Worm (Caenorhabditis elegans) whole organism, L1 larva: ENCODE results near the gene acs-11.
A peak's percentile ranks its signal among the peaks of the same experiment; 100 is the strongest.

Source experiments
- C04F5.9 ChIP-seq: sonication (generic microtip); optimal IDR thresholded peaks from 2 replicates; lab custom pipeline; 2016; ENCODE audit warnings: missing genetic modification characterization, missing compliant biosample characterization
- C34B4.2 ChIP-seq: sonication (generic microtip); optimal IDR thresholded peaks from 2 replicates; lab custom pipeline; 2017; ENCODE audit warnings: mild to moderate bottlenecking, missing genetic modification characterization, missing compliant biosample characterization
- Y116A8C.19 ChIP-seq: sonication (generic microtip); optimal IDR thresholded peaks from 2 replicates; lab custom pipeline; 2016; ENCODE audit warnings: missing compliant biosample characterization, missing genetic modification characterization, borderline replicate concordance
- aly-2 ChIP-seq: fragments of 150-350 bp; optimal IDR thresholded peaks from 2 replicates; lab custom pipeline; 2014; ENCODE audit warnings: missing biosample characterization, missing genetic modification characterization
- ama-1 ChIP-seq: fragments of 150-350 bp; optimal IDR thresholded peaks from 2 replicates; lab custom pipeline; 2014
- blmp-1 ChIP-seq: fragments of 150-350 bp; optimal IDR thresholded peaks from 2 replicates; lab custom pipeline; 2014; ENCODE audit warnings: missing biosample characterization, missing genetic modification characterization
- ceh-63 ChIP-seq: fragments of 200-800 bp; sonication (Bioruptor generic); optimal IDR thresholded peaks from 2 replicates; lab custom pipeline; 2018; ENCODE audit warnings: mild to moderate bottlenecking, missing genetic modification characterization, missing compliant biosample characterization
- ceh-8 ChIP-seq: fragments of 200-800 bp; sonication (Bioruptor generic); optimal IDR thresholded peaks from 2 replicates; lab custom pipeline; 2018; ENCODE audit warnings: mild to moderate bottlenecking, missing genetic modification characterization, moderate library complexity, missing compliant biosample characterization
- ceh-88 ChIP-seq: fragments of 200-800 bp; sonication (Bioruptor generic); IDR thresholded peaks from 2 replicates; pipeline ENCODE4 v1.3.6; 2022; ENCODE audit warnings: missing genetic modification characterization, missing compliant biosample characterization
- dsc-1 ChIP-seq: sonication (generic microtip); optimal IDR thresholded peaks from 2 replicates; lab custom pipeline; 2016; ENCODE audit warnings: mild to moderate bottlenecking, missing genetic modification characterization, missing compliant biosample characterization
- efl-1 ChIP-seq, 4 experiments: fragments of 150-350 bp; optimal IDR thresholded peaks in 3 of 4; peaks in 1 of 4; 1 replicate in 1 of 4; 2 replicates in 3 of 4; lab custom pipeline; 2014; ENCODE audit warnings: missing biosample characterization in 2 of 4, missing genetic modification characterization in 2 of 4, missing genetic modification reagents in 2 of 4
- efl-3 ChIP-seq: fragments of 200-800 bp; sonication (Bioruptor generic); optimal IDR thresholded peaks from 2 replicates; lab custom pipeline; 2018; ENCODE audit warnings: mild to moderate bottlenecking, missing genetic modification characterization, missing compliant biosample characterization
- elt-2 ChIP-seq: sonication (generic microtip); optimal IDR thresholded peaks from 2 replicates; lab custom pipeline; 2016; ENCODE audit warnings: missing genetic modification characterization, mild to moderate bottlenecking, inconsistent platforms, missing compliant biosample characterization, missing genetic modification reagents
- elt-3 ChIP-seq, 6 experiments: fragments of 150-350 bp in 1 of 6; sonication (generic microtip); optimal IDR thresholded peaks; 2 replicates each; lab custom pipeline; 2017 to 2018; ENCODE audit warnings: missing biosample characterization in 6 of 6, missing genetic modification characterization in 6 of 6, inconsistent platforms in 1 of 6
- fkh-10 ChIP-seq: sonication (generic microtip); optimal IDR thresholded peaks from 2 replicates; lab custom pipeline; 2017; ENCODE audit warnings: missing biosample characterization, missing genetic modification reagents, missing genetic modification characterization
- fkh-4 ChIP-seq: sonication (generic microtip); optimal IDR thresholded peaks from 2 replicates; lab custom pipeline; 2016; ENCODE audit warnings: missing compliant biosample characterization, missing genetic modification characterization, borderline replicate concordance
- fos-1 ChIP-seq: fragments of 150-350 bp; optimal IDR thresholded peaks from 2 replicates; lab custom pipeline; 2014; ENCODE audit warnings: missing biosample characterization, missing genetic modification characterization
- hlh-4 ChIP-seq: sonication (generic microtip); optimal IDR thresholded peaks from 2 replicates; lab custom pipeline; 2016; ENCODE audit warnings: mild to moderate bottlenecking, missing genetic modification characterization, missing compliant biosample characterization
- irx-1 ChIP-seq: sonication (generic microtip); optimal IDR thresholded peaks from 2 replicates; lab custom pipeline; 2016; ENCODE audit warnings: missing genetic modification characterization, missing compliant biosample characterization
- isw-1 ChIP-seq: fragments of 200-800 bp; sonication (Bioruptor generic); IDR thresholded peaks from 2 replicates; pipeline ENCODE4 v1.3.6; 2022; ENCODE audit warnings: missing genetic modification characterization, missing compliant biosample characterization
- lin-14 ChIP-seq: fragments of 200-800 bp; sonication (Bioruptor generic); optimal IDR thresholded peaks from 2 replicates; lab custom pipeline; 2018; ENCODE audit warnings: mild to moderate bottlenecking, missing genetic modification characterization, moderate library complexity, missing compliant biosample characterization
- lin-15B ChIP-seq: fragments of 150-350 bp; sonication (generic microtip); optimal IDR thresholded peaks from 3 replicates; lab custom pipeline; 2014; ENCODE audit warnings: missing biosample characterization, missing genetic modification characterization
- lin-39 ChIP-seq: fragments of 150-350 bp; optimal IDR thresholded peaks from 2 replicates; lab custom pipeline; 2014; ENCODE audit warnings: missing biosample characterization, missing genetic modification reagents, missing genetic modification characterization
- nhr-19 ChIP-seq: fragments of 200-800 bp; sonication (Bioruptor generic); conservative IDR thresholded peaks from 2 replicates; pipeline ENCODE4 v1.3.6; 2022; ENCODE audit warnings: missing genetic modification characterization, missing compliant biosample characterization
- nhr-237 ChIP-seq: fragments of 150-350 bp; optimal IDR thresholded peaks from 2 replicates; lab custom pipeline; 2014; ENCODE audit warnings: missing biosample characterization, missing genetic modification characterization
- nhr-71 ChIP-seq: sonication (generic microtip); optimal IDR thresholded peaks from 2 replicates; lab custom pipeline; 2016; ENCODE audit warnings: mild to moderate bottlenecking, missing genetic modification characterization, moderate library complexity, missing compliant biosample characterization
- nhr-77 ChIP-seq: fragments of 150-350 bp; optimal IDR thresholded peaks from 2 replicates; lab custom pipeline; 2014; ENCODE audit warnings: missing biosample characterization, missing genetic modification characterization
- nhr-90 ChIP-seq: sonication (generic microtip); optimal IDR thresholded peaks from 2 replicates; lab custom pipeline; 2016; ENCODE audit warnings: mild to moderate bottlenecking, missing genetic modification characterization, missing compliant biosample characterization; ENCODE audit not compliant: poor library complexity
- rnt-1 ChIP-seq: sonication (generic microtip); optimal IDR thresholded peaks from 2 replicates; lab custom pipeline; 2016; ENCODE audit warnings: mild to moderate bottlenecking, missing genetic modification characterization, moderate library complexity, missing compliant biosample characterization
- sox-4 ChIP-seq: sonication (generic microtip); optimal IDR thresholded peaks from 2 replicates; lab custom pipeline; 2016; ENCODE audit warnings: missing genetic modification characterization, missing compliant biosample characterization
- sptf-1 ChIP-seq: fragments of 150-350 bp; optimal IDR thresholded peaks from 2 replicates; lab custom pipeline; 2014; ENCODE audit warnings: missing biosample characterization, missing genetic modification characterization
- sup-37 ChIP-seq: fragments of 200-800 bp; sonication (Bioruptor generic); optimal IDR thresholded peaks from 2 replicates; lab custom pipeline; 2018; ENCODE audit warnings: mild to moderate bottlenecking, missing genetic modification characterization, missing compliant biosample characterization
- tbx-2 ChIP-seq: sonication (generic microtip); optimal IDR thresholded peaks from 2 replicates; lab custom pipeline; 2016; ENCODE audit warnings: missing genetic modification characterization, missing compliant biosample characterization
- tlp-1 ChIP-seq: fragments of 150-350 bp; optimal IDR thresholded peaks from 2 replicates; lab custom pipeline; 2014; ENCODE audit warnings: missing biosample characterization, missing genetic modification characterization
- unc-130 ChIP-seq: fragments of 150-350 bp; optimal IDR thresholded peaks from 2 replicates; lab custom pipeline; 2017; ENCODE audit warnings: missing biosample characterization, missing genetic modification characterization, inconsistent platforms
- unc-30 ChIP-seq: sonication (generic microtip); optimal IDR thresholded peaks from 2 replicates; lab custom pipeline; 2017; ENCODE audit warnings: missing biosample characterization, missing genetic modification characterization
- unc-62 ChIP-seq: fragments of 150-350 bp; optimal IDR thresholded peaks from 2 replicates; lab custom pipeline; 2014; ENCODE audit warnings: missing biosample characterization, missing genetic modification reagents, missing genetic modification characterization
- unc-98 ChIP-seq: fragments of 200-800 bp; sonication (Bioruptor generic); IDR thresholded peaks from 2 replicates; pipeline ENCODE4 v1.3.6; 2022; ENCODE audit warnings: missing genetic modification characterization, missing compliant biosample characterization
- xbp-1 ChIP-seq: sonication (generic microtip); optimal IDR thresholded peaks from 2 replicates; lab custom pipeline; 2016; ENCODE audit warnings: missing genetic modification characterization, missing compliant biosample characterization
- zip-4 ChIP-seq: fragments of 200-800 bp; sonication (Bioruptor generic); optimal IDR thresholded peaks from 2 replicates; lab custom pipeline; 2018; ENCODE audit warnings: mild to moderate bottlenecking, missing genetic modification characterization, moderate library complexity, missing compliant biosample characterization
- ztf-11 ChIP-seq, 2 experiments: sonication (generic microtip); optimal IDR thresholded peaks; 2 replicates each; lab custom pipeline; 2016 to 2017; ENCODE audit warnings: missing genetic modification characterization in 2 of 2, missing biosample characterization in 1 of 2, missing compliant biosample characterization in 1 of 2
- ztf-4 ChIP-seq: fragments of 150-350 bp; optimal IDR thresholded peaks from 2 replicates; lab custom pipeline; 2014; ENCODE audit warnings: missing biosample characterization, missing genetic modification characterization

acs-11 gene

DNA sequence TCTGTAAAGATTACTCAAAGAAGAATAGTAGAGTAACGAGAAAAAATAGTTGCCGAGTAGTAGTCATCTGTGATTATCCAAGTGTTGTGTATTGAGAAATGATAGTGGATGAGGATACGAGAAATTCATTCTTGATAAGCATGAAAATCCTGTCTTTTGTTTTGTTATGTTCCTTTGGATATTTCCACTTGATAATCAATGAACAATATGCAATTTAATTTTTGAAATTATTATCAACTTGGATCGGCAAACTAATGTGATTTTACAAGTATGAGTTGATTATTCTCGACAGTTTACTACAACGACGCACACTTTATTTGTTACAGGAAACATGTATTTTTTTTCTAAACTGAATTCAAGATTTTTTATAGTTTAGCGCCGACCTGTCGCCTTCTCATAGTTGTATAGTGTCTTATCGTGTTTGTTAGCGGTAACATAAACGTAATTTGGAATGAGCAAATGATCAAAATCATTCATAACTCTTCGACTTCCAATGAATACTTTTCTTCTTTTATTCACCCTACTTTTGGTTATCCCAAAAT is 32.0 kb downstream of the acs-11 start, which contains the start of the genes F26G1.9 and F26G1.10:
TSS of gene F26G1.9 (minus strand) at position 101 of the 542 bp plus-strand sequence.
TSS of gene F26G1.10 (plus strand) at position 492 of the 542 bp plus-strand sequence.
- TF ChIP-seq C04F5.9 (tag; lab: Kevin White, UChicago), result no peak

DNA sequence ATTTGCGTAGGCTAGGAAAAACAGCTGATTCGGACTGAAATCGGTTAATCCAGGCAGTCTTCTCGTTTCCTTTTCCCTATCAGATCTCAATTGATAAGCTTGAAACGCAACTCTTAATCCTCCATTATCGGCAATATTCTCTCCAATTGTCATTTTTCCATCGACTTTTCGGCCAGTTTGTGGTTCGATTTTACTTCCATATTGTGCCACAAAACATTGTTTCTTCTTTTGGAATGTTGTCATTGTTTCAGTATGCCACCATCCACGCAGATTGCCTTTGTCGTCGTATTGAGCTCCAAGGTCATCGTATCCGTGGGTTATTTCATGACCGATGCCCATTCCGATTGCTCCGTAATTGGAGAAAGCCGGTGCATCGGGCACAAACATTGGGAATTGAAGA is 33.9 kb downstream of the acs-11 start:
- TF ChIP-seq nhr-77 (tag; lab: Kevin White, UChicago) (no peak), unc-30 (tag; lab: Kevin White, UChicago) (no peak), irx-1 (no peak), lin-14 (GFP tag; lab: Kevin White, UChicago) (no peak), nhr-19 (GFP tag; lab: Robert Waterston, UW) (no peak)

DNA sequence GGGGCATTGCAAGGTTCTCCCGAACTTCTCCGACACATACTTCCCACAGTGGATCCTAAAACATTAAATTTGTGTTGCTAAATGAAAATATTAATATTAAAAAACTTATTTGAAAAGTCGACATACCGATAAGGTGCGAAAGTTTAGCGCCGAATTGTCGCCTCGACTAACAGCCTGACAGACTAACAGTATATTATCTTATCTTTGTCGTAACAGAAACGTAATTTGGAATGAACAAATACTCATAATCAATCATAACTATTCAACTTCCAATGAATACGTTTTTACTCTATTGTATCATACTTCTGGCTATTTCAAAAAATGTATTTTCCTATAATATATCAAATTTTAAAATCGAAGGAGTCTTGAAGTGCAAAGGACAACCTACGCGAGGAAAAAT is 35.0 kb downstream of the acs-11 start, which contains the start of gene F26G1.11:
TSS of gene F26G1.11 (plus strand) at position 205 of the 400 bp plus-strand sequence.
- TF ChIP-seq nhr-90 (no peak), tbx-2 (tag; lab: Kevin White, UChicago) (no peak), unc-98 (GFP tag; lab: Robert Waterston, UW) (no peak), blmp-1 (tag; lab: Kevin White, UChicago) (peak; percentile 31), unc-62 (GFP tag; lab: Kevin White, UChicago) (no peak), fkh-10 (no peak), xbp-1 (no peak), ceh-88 (GFP tag; lab: Robert Waterston, UW) (no peak), C04F5.9 (tag; lab: Kevin White, UChicago) (no peak), tlp-1 (tag; lab: Kevin White, UChicago) (no peak), elt-3 (tag; optimal IDR thresholded peaks at IDR 0.05; lab: Kevin White, UChicago) (peak in 1 of 6 experiments; percentile 34), nhr-71 (tag; lab: Kevin White, UChicago) (no peak), ceh-8 (no peak), lin-39 (tag; lab: Kevin White, UChicago) (no peak), lin-14 (GFP tag; lab: Kevin White, UChicago) (peak; percentile 7), ceh-63 (GFP tag; lab: Kevin White, UChicago) (no peak), sup-37 (no peak), elt-2 (tag; lab: Kevin White, UChicago) (peak; percentile 94), Y116A8C.19 (tag; lab: Kevin White, UChicago) (no peak), ztf-11 (tag; optimal IDR thresholded peaks at IDR 0.05; lab: Kevin White, UChicago) (no peak)

DNA sequence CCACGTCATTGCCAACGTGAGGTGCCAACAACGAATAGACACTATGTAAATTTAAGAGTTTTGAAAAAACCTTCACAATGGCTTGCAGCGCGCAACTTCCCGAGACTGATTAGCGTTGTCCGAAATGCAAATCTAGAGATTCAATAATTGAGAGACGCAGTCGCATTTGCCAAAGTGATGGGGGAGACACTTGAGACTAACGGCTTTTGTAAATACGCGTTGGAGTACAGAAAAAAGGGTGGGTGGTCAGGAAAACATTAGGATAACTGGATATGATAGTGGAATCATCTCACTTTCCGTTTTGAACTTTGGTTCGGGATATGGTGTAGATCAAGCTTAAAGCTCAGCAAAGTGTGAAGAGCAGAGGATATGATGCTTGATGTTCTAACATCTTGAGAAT is 37.8 kb downstream of the acs-11 start:
- TF ChIP-seq sox-4 (tag; lab: Kevin White, UChicago) (no peak), efl-3 (GFP tag; lab: Kevin White, UChicago) (no peak), efl-1 (optimal IDR thresholded peaks at IDR 0.05; lab: Kevin White, UChicago) (no peak), efl-1 (GFP tag; optimal IDR thresholded peaks at IDR 0.05 in 1 of 2; lab: Kevin White, UChicago) (peak in 1 of 2 experiments; percentile 66), nhr-237 (tag; lab: Kevin White, UChicago) (no peak), aly-2 (no peak), C34B4.2 (no peak), lin-15B (tag; lab: Kevin White, UChicago) (no peak), ztf-4 (tag; lab: Kevin White, UChicago) (no peak), unc-130 (no peak)
- TF ChIP-seq, all 84 proteins: peak for 1

DNA sequence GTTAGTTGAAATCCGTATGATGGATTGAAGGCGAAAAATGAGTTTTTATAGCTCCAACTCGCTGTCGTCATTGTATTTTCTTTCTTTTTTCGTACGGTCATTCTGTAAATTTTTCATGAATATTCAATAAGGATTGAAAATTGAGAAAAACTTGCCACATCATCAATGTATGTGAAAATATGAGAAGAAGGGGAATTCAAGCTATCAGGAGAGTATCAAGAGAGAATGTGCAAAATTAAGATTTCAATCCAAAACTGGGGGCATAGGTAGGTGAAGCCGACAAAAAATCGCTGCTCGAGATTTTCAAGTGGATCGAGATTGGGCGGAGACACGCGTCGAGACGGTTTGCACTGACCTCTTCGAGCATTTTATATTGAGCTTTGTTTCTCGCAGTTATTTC is 42.5 kb downstream of the acs-11 start, which contains the start of gene nep-12:
TSS of gene nep-12 (minus strand) at position 101 of the 400 bp plus-strand sequence.
- TF ChIP-seq xbp-1 (no peak), hlh-4 (no peak), isw-1 (GFP tag; lab: Robert Waterston, UW) (no peak), fos-1 (tag; lab: Kevin White, UChicago) (no peak), unc-98 (GFP tag; lab: Robert Waterston, UW) (no peak), sptf-1 (tag; lab: Kevin White, UChicago) (no peak), rnt-1 (tag; lab: Kevin White, UChicago) (no peak), C04F5.9 (tag; lab: Kevin White, UChicago) (no peak), fkh-4 (no peak), zip-4 (GFP tag; lab: Kevin White, UChicago) (no peak), lin-14 (GFP tag; lab: Kevin White, UChicago) (no peak), ama-1 (lab: Kevin White, UChicago) (no peak), dsc-1 (tag; lab: Kevin White, UChicago) (no peak)
